Fruit fly (Drosophila melanogaster): ENCODE results near the gene twit.
A peak's percentile ranks its signal among the peaks of the same experiment; 100 is the strongest.

The twit gene

dm6 chr2L:20823196-20824105 is 28.9 kb upstream of the twit start (continued):
- TF ChIP-seq tll (GFP tag; optimal IDR thresholded peaks at IDR 0.05) (no peak), CG7987 (GFP tag; optimal IDR thresholded peaks at IDR 0.05) (peak; percentile 16), Nf-YB (GFP tag; optimal IDR thresholded peaks at IDR 0.05) (no peak), CG34422 (GFP tag; IDR thresholded peaks at IDR 0.05) (peak; percentile 61; the same call in 1 of the 3 replicates), CG17912 (GFP tag; optimal IDR thresholded peaks at IDR 0.05) (peak; percentile 41), crol (GFP tag; IDR thresholded peaks at IDR 0.05) (0 out of 2 replicates have a peak, but pooled peaks have one; percentile 52), Hr3 (GFP tag; optimal IDR thresholded peaks at IDR 0.05) (no peak), CG10654 (GFP tag; optimal IDR thresholded peaks at IDR 0.05) (no peak), Pdp1 (GFP tag; optimal IDR thresholded peaks at IDR 0.05) (peak in 1 of 2 experiments; percentile 51), crp (GFP tag; optimal IDR thresholded peaks at IDR 0.05) (no peak), h (optimal IDR thresholded peaks at IDR 0.05) (no peak), pros (GFP tag; optimal IDR thresholded peaks at IDR 0.05) (peak; percentile 88), dm (GFP tag; optimal IDR thresholded peaks at IDR 0.05) (peak; percentile 85), kah (GFP tag; optimal IDR thresholded peaks at IDR 0.05) (peak; percentile 34), cwo (GFP tag; optimal IDR thresholded peaks at IDR 0.05) (no peak), CG34376 (GFP tag; optimal IDR thresholded peaks at IDR 0.05) (peak; percentile 83), CG5245 (GFP tag; optimal IDR thresholded peaks at IDR 0.05) (no peak), CG34224 (GFP tag; IDR thresholded peaks at IDR 0.05; ENCODE audit: partially characterized antibody) (0 out of 3 replicates have a peak, but pooled peaks have one; percentile 9), Six4 (GFP tag; optimal IDR thresholded peaks at IDR 0.05) (no peak), zfh2 (GFP tag; optimal IDR thresholded peaks at IDR 0.05) (no peak), Dp (GFP tag; optimal IDR thresholded peaks at IDR 0.05) (no peak), CG33213 (GFP tag; optimal IDR thresholded peaks at IDR 0.05) (peak; percentile 11), Myb (GFP tag; optimal IDR thresholded peaks at IDR 0.05) (no peak), CG10543 (GFP tag; optimal IDR thresholded peaks at IDR 0.05) (peak; percentile 86), tgo (GFP tag; IDR thresholded peaks at IDR 0.05) (no peak), luna (GFP tag; optimal IDR thresholded peaks at IDR 0.05) (no peak), CG1233 (GFP tag; optimal IDR thresholded peaks at IDR 0.05) (peak; percentile 13), Hr39 (optimal IDR thresholded peaks at IDR 0.05) (no peak), CG11695 (GFP tag; IDR thresholded peaks at IDR 0.05) (no peak), Max (GFP tag; optimal IDR thresholded peaks at IDR 0.05) (peak; percentile 13), Rfx (GFP tag; IDR thresholded peaks at IDR 0.05) (peak; percentile 43; the same call in 1 of the 2 replicates), wek (GFP tag; optimal IDR thresholded peaks at IDR 0.05) (peak; percentile 33), CrebB (tag; optimal IDR thresholded peaks at IDR 0.05) (no peak), CG2116 (GFP tag; optimal IDR thresholded peaks at IDR 0.05) (no peak), NFAT (GFP tag; IDR thresholded peaks at IDR 0.05) (peak; percentile 43; the same call in 1 of the 2 replicates), CG15514 (GFP tag; optimal IDR thresholded peaks at IDR 0.05) (peak; percentile 69), unc-4 (GFP tag; IDR thresholded peaks at IDR 0.05; ENCODE audit: partially characterized antibody) (no peak), CG10209 (GFP tag; optimal IDR thresholded peaks at IDR 0.05) (no peak), CG2199 (GFP tag; IDR thresholded peaks at IDR 0.05) (peak; percentile 95), ttk (GFP tag; IDR thresholded peaks at IDR 0.05) (0 out of 2 replicates have a peak, but pooled peaks have one; percentile 5), Oli (tag; optimal IDR thresholded peaks at IDR 0.05) (peak; percentile 30), NK7.1 (GFP tag; optimal IDR thresholded peaks at IDR 0.05) (peak; percentile 6), CoRest (tag; optimal IDR thresholded peaks at IDR 0.05) (peak; percentile 41), CG11696 (GFP tag; IDR thresholded peaks at IDR 0.05) (no peak), Sox102F (GFP tag; optimal IDR thresholded peaks at IDR 0.05) (no peak), CG15479 (GFP tag; optimal IDR thresholded peaks at IDR 0.05) (peak; percentile 57), CG17568 (GFP tag; optimal IDR thresholded peaks at IDR 0.05) (no peak), sr (GFP tag; IDR thresholded peaks at IDR 0.05) (peak; percentile 91)

Data from whole organism, embryonic.